Worm (Caenorhabditis elegans): ENCODE measurements around the gene eyg-1.

eyg-1 gene

DNA sequence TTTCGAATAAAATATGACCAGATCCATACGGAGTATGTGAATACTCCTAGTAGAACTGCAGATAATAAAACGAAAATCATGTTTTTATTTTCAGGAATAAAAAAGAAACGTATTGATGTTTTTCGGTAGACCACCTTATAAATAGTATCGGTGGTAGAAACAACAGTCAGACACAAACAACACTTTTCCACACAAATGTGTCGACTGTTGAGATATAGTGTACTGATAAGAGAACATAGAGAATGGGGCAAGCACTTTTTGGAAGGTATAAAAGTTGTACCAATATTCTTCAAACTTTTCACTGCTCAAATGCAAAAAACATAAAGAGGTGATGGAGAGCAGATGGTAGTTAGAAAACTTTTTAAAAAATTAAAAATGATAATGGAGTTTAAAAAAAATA is 25.1 kb downstream of the eyg-1 start, which contains the start of gene cyp-13A6:
cyp-13A6 (minus strand) TSS at position 180 of the 400 bp plus-strand sequence.
- TF ChIP-seq sdc-2 (tag; optimal IDR thresholded peaks at IDR 0.05) (no peak), ceh-6 (GFP tag; optimal IDR thresholded peaks at IDR 0.05) (no peak), ets-4 (tag; optimal IDR thresholded peaks at IDR 0.05) (no peak), C38D4.7 (GFP tag; optimal IDR thresholded peaks at IDR 0.05) (no peak), pat-9 (tag; optimal IDR thresholded peaks at IDR 0.05) (no peak), unc-42 (tag; optimal IDR thresholded peaks at IDR 0.05) (no peak), ceh-30 (tag; optimal IDR thresholded peaks at IDR 0.05) (no peak), gmeb-2 (tag; optimal IDR thresholded peaks at IDR 0.05) (no peak), eyg-1 (tag; optimal IDR thresholded peaks at IDR 0.05) (no peak), madf-2 (tag; optimal IDR thresholded peaks at IDR 0.05) (no peak), ama-1 (optimal IDR thresholded peaks at IDR 0.05) (no peak)

DNA sequence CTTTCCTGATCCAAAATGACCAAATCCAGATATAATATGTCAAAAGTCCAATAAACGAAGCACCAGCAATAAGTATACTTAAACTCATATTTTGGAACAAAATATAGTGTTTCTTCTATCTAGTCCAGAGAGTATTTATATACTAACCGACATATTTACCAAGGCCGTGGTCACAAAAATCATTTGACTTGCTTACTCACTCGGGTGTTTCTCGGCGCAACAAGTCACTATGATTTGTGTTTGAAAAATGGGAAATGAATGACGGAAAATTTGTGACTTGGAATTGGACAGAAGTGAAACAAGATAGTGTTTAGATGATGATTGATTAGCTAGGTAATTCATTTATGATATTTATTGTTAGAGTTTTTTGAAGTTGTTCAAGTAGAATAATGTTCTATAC is 27.5 kb downstream of the eyg-1 start, which contains the start of gene cyp-13A5:
cyp-13A5 (minus strand) TSS at position 112 of the 400 bp plus-strand sequence.
- TF ChIP-seq hlh-30 (tag; optimal IDR thresholded peaks at IDR 0.05; ENCODE audit: insufficient read depth), result no peak
- no peak for TF ChIP-seq ref-2 (tag; optimal IDR thresholded peaks at IDR 0.05)
- no peak for TF ChIP-seq mec-3 (tag; optimal IDR thresholded peaks at IDR 0.05; ENCODE audit: borderline replicate concordance)
- no peak for TF ChIP-seq ets-4 (tag; optimal IDR thresholded peaks at IDR 0.05)
- TF ChIP-seq unc-3 (GFP tag; conservative IDR thresholded peaks at IDR 0.05), result no peak
- TF ChIP-seq unc-3 (tag; optimal IDR thresholded peaks at IDR 0.05), result no peak
- TF ChIP-seq Y22D7AL.16 (tag; optimal IDR thresholded peaks at IDR 0.05), result no peak
- no peak for TF ChIP-seq pros-1 (tag; optimal IDR thresholded peaks at IDR 0.05)
- TF ChIP-seq nhr-232 (tag; optimal IDR thresholded peaks at IDR 0.05), result no peak
- no peak for TF ChIP-seq ceh-34 (tag; optimal IDR thresholded peaks at IDR 0.05)
- no peak for TF ChIP-seq unc-42 (tag; optimal IDR thresholded peaks at IDR 0.05)
- TF ChIP-seq pha-2 (tag; optimal IDR thresholded peaks at IDR 0.05), result no peak
- TF ChIP-seq K02D7.2 (tag; optimal IDR thresholded peaks at IDR 0.05), result no peak
- no peak for TF ChIP-seq che-1 (tag; optimal IDR thresholded peaks at IDR 0.05)
- no peak for TF ChIP-seq dve-1 (tag; optimal IDR thresholded peaks at IDR 0.05)

DNA sequence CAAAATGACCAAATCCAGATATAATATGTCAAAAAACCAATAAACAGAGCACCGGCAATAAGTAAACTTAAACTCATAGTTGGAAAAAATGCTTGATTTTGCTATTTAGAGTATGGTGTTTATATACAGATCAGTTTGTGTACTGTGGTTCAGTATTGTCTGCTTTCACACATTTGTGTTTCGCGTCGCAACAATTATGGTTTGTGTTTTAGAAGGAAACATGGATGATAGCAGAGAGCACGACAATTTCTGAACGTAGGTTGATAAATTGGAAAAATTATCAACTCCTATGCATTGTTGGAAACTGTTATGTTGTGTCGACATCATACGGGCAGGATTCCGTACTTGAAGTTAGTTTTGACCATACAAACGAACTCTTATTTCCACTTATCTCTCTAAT is 30.1 kb downstream of the eyg-1 start, which contains the start of gene cyp-13A4:
cyp-13A4 (minus strand) TSS at position 77 of the 400 bp plus-strand sequence.
- TF ChIP-seq ahr-1 (tag; optimal IDR thresholded peaks at IDR 0.05) (no peak), ceh-2 (tag; optimal IDR thresholded peaks at IDR 0.05) (no peak), zip-5 (tag; optimal IDR thresholded peaks at IDR 0.05) (no peak), C38D4.7 (GFP tag; optimal IDR thresholded peaks at IDR 0.05) (no peak), hlh-8 (tag; optimal IDR thresholded peaks at IDR 0.05) (no peak), ceh-45 (GFP tag; IDR thresholded peaks at IDR 0.05) (no peak), sdc-2 (tag; optimal IDR thresholded peaks at IDR 0.05) (no peak), C08G9.2 (tag; optimal IDR thresholded peaks at IDR 0.05) (no peak), ceh-14 (tag; optimal IDR thresholded peaks at IDR 0.05) (no peak)

DNA sequence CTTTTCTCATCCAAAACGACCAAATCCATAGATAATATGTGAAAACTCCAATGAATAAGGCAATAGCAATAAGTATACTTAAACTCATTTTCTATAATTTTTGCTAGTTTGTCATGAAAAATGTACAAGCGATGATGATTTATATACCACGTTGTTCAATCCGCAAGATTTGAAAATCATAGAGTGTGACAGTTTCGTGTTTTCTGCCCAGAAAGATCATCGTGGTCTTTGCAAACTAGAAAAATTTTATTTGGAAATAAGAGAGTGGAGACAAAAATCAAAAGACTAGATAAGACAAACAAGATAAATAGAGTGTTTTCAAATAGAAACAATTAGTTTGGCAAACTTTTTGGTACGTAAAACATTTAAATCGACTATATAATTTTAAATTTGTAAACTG is 34.6 kb downstream of the eyg-1 start, which contains the start of gene cyp-13A3:
cyp-13A3 (minus strand) TSS at position 101 of the 400 bp plus-strand sequence.
- no peak for TF ChIP-seq hlh-15 (tag; optimal IDR thresholded peaks at IDR 0.05)
- TF ChIP-seq ama-1 (optimal IDR thresholded peaks at IDR 0.05), result no peak
- no peak for TF ChIP-seq madf-2 (tag; optimal IDR thresholded peaks at IDR 0.05)
- TF ChIP-seq zip-5 (tag; optimal IDR thresholded peaks at IDR 0.05), result no peak
- no peak for TF ChIP-seq ceh-2 (tag; optimal IDR thresholded peaks at IDR 0.05)
- no peak for TF ChIP-seq hlh-13 (GFP tag; optimal IDR thresholded peaks at IDR 0.05)
- no peak for TF ChIP-seq sox-2 (GFP tag; IDR thresholded peaks at IDR 0.05)
- TF ChIP-seq fkh-6 (tag; optimal IDR thresholded peaks at IDR 0.05), result no peak

DNA sequence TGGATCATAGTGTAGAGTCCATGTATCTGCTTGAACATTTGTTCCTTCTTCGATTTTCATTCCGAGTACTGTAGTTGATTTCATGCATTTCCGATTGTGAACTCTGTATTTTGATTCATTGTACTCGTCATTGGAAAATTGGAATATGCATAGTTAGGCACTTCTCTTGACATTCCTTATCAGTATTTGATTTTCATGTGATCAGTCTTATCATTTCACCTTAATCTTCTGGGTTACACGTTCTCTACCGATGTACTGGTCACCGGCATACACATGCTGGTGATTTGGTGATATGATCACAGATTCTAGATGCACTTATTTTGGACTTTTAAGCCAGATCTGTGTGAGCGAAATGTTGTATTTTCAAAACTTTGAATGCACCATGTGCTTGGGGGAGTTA is 36.6 kb downstream of the eyg-1 start:
- TF ChIP-seq ref-2 (tag; optimal IDR thresholded peaks at IDR 0.05) (no peak), elt-2 (tag; optimal IDR thresholded peaks at IDR 0.05) (peak; percentile 86), ceh-34 (tag; optimal IDR thresholded peaks at IDR 0.05) (no peak), lin-11 (tag; optimal IDR thresholded peaks at IDR 0.05) (no peak), ttx-3 (tag; optimal IDR thresholded peaks at IDR 0.05) (no peak), tbx-7 (tag; optimal IDR thresholded peaks at IDR 0.05) (no peak), pha-2 (tag; optimal IDR thresholded peaks at IDR 0.05) (no peak), ceh-19 (GFP tag; optimal IDR thresholded peaks at IDR 0.05) (no peak), hlh-15 (tag; optimal IDR thresholded peaks at IDR 0.05) (no peak)
